Fruit fly (Drosophila melanogaster) whole organism: ENCODE data around the gene T48.

Experiments used
- Dll ChIP-seq: fragments of >200 bp; optimal IDR thresholded peaks from 2 replicates; lab custom pipeline; 2017
- EcR ChIP-seq, 2 experiments: fragments of >200 bp; optimal IDR thresholded peaks; 2 replicates each; lab custom pipeline; 2017; ENCODE audit warnings: missing biosample characterization in 2 of 2, missing genetic modification characterization in 2 of 2, missing genetic modification reagents in 2 of 2

dm6 chr3R:26956376-26957062 is 75.0 kb downstream of the T48 start:
- TF ChIP-seq Dll (lab: Kevin White, UChicago) = no peak
- no peak for TF ChIP-seq EcR (GFP tag; optimal IDR thresholded peaks at IDR 0.05; lab: Kevin White, UChicago)
